Fruit fly (Drosophila melanogaster): ENCODE results near the gene yl.

DNA sequence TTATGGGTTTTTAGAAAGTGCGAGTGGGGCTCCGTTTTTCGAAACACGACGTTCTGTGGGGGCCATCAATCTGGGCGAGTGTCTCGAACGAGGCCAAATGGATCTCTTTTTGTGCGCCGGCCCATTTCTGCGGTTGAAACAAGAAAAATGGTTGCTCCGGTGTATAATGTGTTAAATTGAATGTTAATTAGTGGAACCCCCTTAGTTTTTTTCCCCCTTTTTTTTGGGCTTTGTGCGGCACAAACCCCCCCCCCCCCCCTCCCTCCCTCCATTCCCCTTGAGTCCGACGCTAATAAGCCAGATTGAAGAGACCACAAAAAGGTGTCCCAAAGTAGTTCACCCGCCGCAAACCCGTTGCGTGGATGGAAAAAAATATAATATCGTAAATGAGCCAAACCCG, 19.4 kb upstream of the yl start:
- no peak for TF ChIP-seq CG15710 (tag; optimal IDR thresholded peaks at IDR 0.05)
- no peak for TF ChIP-seq D1 (tag; optimal IDR thresholded peaks at IDR 0.05)
- TF ChIP-seq EcR (GFP tag; optimal IDR thresholded peaks at IDR 0.05) = no peak
- no peak for TF ChIP-seq Ets98B (GFP tag; IDR thresholded peaks at IDR 0.05)
- TF ChIP-seq Pif1B (GFP tag; optimal IDR thresholded peaks at IDR 0.05) = no peak
- no peak for TF ChIP-seq CG14655 (GFP tag; optimal IDR thresholded peaks at IDR 0.05)
